1 fruit fly cellular context compared by ENCODE assay signal in the genomic region with DNA sequence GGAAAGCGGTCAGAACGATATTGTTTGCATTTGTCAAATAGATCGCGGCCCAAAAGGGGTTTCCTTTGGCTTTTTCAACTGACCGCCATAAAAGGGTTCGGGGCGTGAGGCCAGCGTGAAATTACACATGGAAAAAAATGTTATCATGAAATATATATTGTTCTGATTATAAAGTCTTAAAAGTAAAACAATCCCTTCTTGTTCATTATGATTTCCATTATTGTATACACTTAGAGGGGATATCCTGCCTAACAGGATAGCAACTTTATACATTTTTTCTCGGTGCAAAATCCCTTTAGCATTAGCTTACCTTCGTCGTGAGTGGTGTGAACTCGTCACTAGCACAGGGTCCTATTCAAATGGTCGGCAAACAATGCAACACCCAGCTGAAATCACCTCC.
A peak's percentile ranks its signal among the peaks of the same experiment; 100 is the strongest.
TF ChIP-seq lines count a peak whose summit lies in the region.

No protein-coding gene starts in this region.

TF ChIP-seq in whole organism, embryonic, 481 proteins besides CTCF, POLR2A, EP300 and RAD21 (continued from another document):
- TF ChIP-seq grn (GFP tag; optimal IDR thresholded peaks at IDR 0.05; lab: Kevin White, UChicago) (no peak), Usf (GFP tag; optimal IDR thresholded peaks at IDR 0.05; lab: Kevin White, UChicago) (no peak), sens (GFP tag; lab: Kevin White, UChicago) (peak; percentile 66), tll (GFP tag; optimal IDR thresholded peaks at IDR 0.05; lab: Kevin White, UChicago) (no peak), da (GFP tag; optimal IDR thresholded peaks at IDR 0.05; lab: Kevin White, UChicago) (no peak), br (optimal IDR thresholded peaks at IDR 0.05; lab: Kevin White, UChicago) (no peak), Optix (GFP tag; IDR thresholded peaks at IDR 0.05; lab: Robert Waterston, UW) (no peak), CG6791 (GFP tag; IDR thresholded peaks at IDR 0.05; lab: Robert Waterston, UW; ENCODE audit: partially characterized antibody) (no peak), CG2678 (tag; optimal IDR thresholded peaks at IDR 0.05; lab: Kevin White, UChicago) (no peak), gce (GFP tag; IDR thresholded peaks at IDR 0.05; lab: Robert Waterston, UW) (no peak), CG6689 (GFP tag; IDR thresholded peaks at IDR 0.05; lab: Robert Waterston, UW) (no peak), fru (optimal IDR thresholded peaks at IDR 0.05; lab: Kevin White, UChicago) (no peak), CG7357 (GFP tag; IDR thresholded peaks at IDR 0.05; lab: Robert Waterston, UW) (no peak), CG1832 (GFP tag; optimal IDR thresholded peaks at IDR 0.05; lab: Kevin White, UChicago) (no peak), Scr (GFP tag; IDR thresholded peaks at IDR 0.05; lab: Robert Waterston, UW; ENCODE audit: partially characterized antibody) (no peak), CG9727 (GFP tag; optimal IDR thresholded peaks at IDR 0.05; lab: Kevin White, UChicago) (peak; percentile 15), HmgD (GFP tag; optimal IDR thresholded peaks at IDR 0.05; lab: Kevin White, UChicago) (no peak), ems (GFP tag; optimal IDR thresholded peaks at IDR 0.05; lab: Kevin White, UChicago) (no peak), CG34224 (GFP tag; IDR thresholded peaks at IDR 0.05; lab: Robert Waterston, UW; ENCODE audit: partially characterized antibody) (no peak), NC2α (GFP tag; optimal IDR thresholded peaks at IDR 0.05; lab: Kevin White, UChicago) (no peak), Hr39 (optimal IDR thresholded peaks at IDR 0.05; lab: Kevin White, UChicago) (no peak), CG16815 (GFP tag; optimal IDR thresholded peaks at IDR 0.05; lab: Kevin White, UChicago) (peak; percentile 14), HHEX (GFP tag; optimal IDR thresholded peaks at IDR 0.05; lab: Kevin White, UChicago) (no peak), CG10431 (GFP tag; optimal IDR thresholded peaks at IDR 0.05; lab: Kevin White, UChicago) (no peak), CG3281 (GFP tag; optimal IDR thresholded peaks at IDR 0.05; lab: Kevin White, UChicago) (no peak), TFAM (GFP tag; optimal IDR thresholded peaks at IDR 0.05; lab: Kevin White, UChicago) (no peak), CG8478 (optimal IDR thresholded peaks at IDR 0.05; lab: Kevin White, UChicago) (no peak), CG17361 (GFP tag; IDR thresholded peaks at IDR 0.05; lab: Robert Waterston, UW) (0 out of 3 replicates have a peak, but pooled peaks have one; percentile 10), CG6813 (GFP tag; optimal IDR thresholded peaks at IDR 0.05; lab: Kevin White, UChicago) (no peak), mirr (GFP tag; optimal IDR thresholded peaks at IDR 0.05; lab: Kevin White, UChicago) (no peak), NC2β (GFP tag; optimal IDR thresholded peaks at IDR 0.05; lab: Kevin White, UChicago) (no peak), dmrt11E (tag; optimal IDR thresholded peaks at IDR 0.05; lab: Kevin White, UChicago) (peak; percentile 73), Rfx (GFP tag; IDR thresholded peaks at IDR 0.05; lab: Robert Waterston, UW) (no peak), CG13296 (GFP tag; optimal IDR thresholded peaks at IDR 0.05; lab: Kevin White, UChicago) (no peak), crc (GFP tag; optimal IDR thresholded peaks at IDR 0.05; lab: Kevin White, UChicago) (no peak), sc (optimal IDR thresholded peaks at IDR 0.05; lab: Kevin White, UChicago) (no peak), sc (GFP tag; optimal IDR thresholded peaks at IDR 0.05; lab: Kevin White, UChicago) (no peak), CG18599 (GFP tag; optimal IDR thresholded peaks at IDR 0.05; lab: Kevin White, UChicago) (no peak), Neu2 (GFP tag; optimal IDR thresholded peaks at IDR 0.05; lab: Kevin White, UChicago; ENCODE audit: borderline replicate concordance) (no peak), CG10209 (GFP tag; optimal IDR thresholded peaks at IDR 0.05; lab: Kevin White, UChicago) (no peak), Ptx1 (GFP tag; IDR thresholded peaks at IDR 0.05; lab: Robert Waterston, UW) (no peak), Lpt (GFP tag; optimal IDR thresholded peaks at IDR 0.05; lab: Kevin White, UChicago) (no peak), amos (GFP tag; IDR thresholded peaks at IDR 0.05; lab: Robert Waterston, UW; ENCODE audit: partially characterized antibody) (no peak), zfh2 (GFP tag; optimal IDR thresholded peaks at IDR 0.05; lab: Kevin White, UChicago) (no peak), Dref (GFP tag; IDR thresholded peaks at IDR 0.05; lab: Robert Waterston, UW) (no peak), CG18476 (GFP tag; optimal IDR thresholded peaks at IDR 0.05; lab: Kevin White, UChicago) (no peak), Jarid2 (GFP tag; optimal IDR thresholded peaks at IDR 0.05; lab: Kevin White, UChicago) (no peak), CG13894 (tag; optimal IDR thresholded peaks at IDR 0.05; lab: Kevin White, UChicago) (no peak), Xrp1 (GFP tag; IDR thresholded peaks at IDR 0.05; lab: Robert Waterston, UW) (peak; percentile 41; the same call in 1 of the 2 replicates), CG4730 (GFP tag; IDR thresholded peaks at IDR 0.05; lab: Robert Waterston, UW) (no peak), CG42726 (GFP tag; IDR thresholded peaks at IDR 0.05; lab: Robert Waterston, UW; ENCODE audit: partially characterized antibody) (no peak), nmo (GFP tag; optimal IDR thresholded peaks at IDR 0.05; lab: Kevin White, UChicago) (no peak), ara (GFP tag; IDR thresholded peaks at IDR 0.05; lab: Robert Waterston, UW) (no peak), Ada2b (GFP tag; IDR thresholded peaks at IDR 0.05; lab: Robert Waterston, UW) (no peak), Fer2 (tag; optimal IDR thresholded peaks at IDR 0.05; lab: Kevin White, UChicago) (no peak), odd (GFP tag; optimal IDR thresholded peaks at IDR 0.05; lab: Kevin White, UChicago) (no peak), CG34422 (GFP tag; IDR thresholded peaks at IDR 0.05; lab: Robert Waterston, UW) (no peak), trem (tag; optimal IDR thresholded peaks at IDR 0.05; lab: Kevin White, UChicago) (no peak), vvl (GFP tag; IDR thresholded peaks at IDR 0.05; lab: Robert Waterston, UW) (no peak), CG33557 (GFP tag; optimal IDR thresholded peaks at IDR 0.05; lab: Kevin White, UChicago) (no peak), Vsx1 (GFP tag; optimal IDR thresholded peaks at IDR 0.05; lab: Kevin White, UChicago) (no peak), CG32772 (GFP tag; IDR thresholded peaks at IDR 0.05; lab: Robert Waterston, UW) (no peak), CG18262 (tag; optimal IDR thresholded peaks at IDR 0.05; lab: Kevin White, UChicago) (peak; percentile 34), cato (GFP tag; optimal IDR thresholded peaks at IDR 0.05; lab: Kevin White, UChicago; ENCODE audit: borderline replicate concordance) (no peak), phol (tag; optimal IDR thresholded peaks at IDR 0.05; lab: Kevin White, UChicago) (no peak), CG7556 (GFP tag; optimal IDR thresholded peaks at IDR 0.05; lab: Kevin White, UChicago) (no peak), CG8290 (GFP tag; optimal IDR thresholded peaks at IDR 0.05; lab: Kevin White, UChicago) (no peak), CG8290 (tag; optimal IDR thresholded peaks at IDR 0.05; lab: Kevin White, UChicago) (no peak), CG9932 (GFP tag; IDR thresholded peaks at IDR 0.05; lab: Robert Waterston, UW) (no peak), CG1603 (tag; optimal IDR thresholded peaks at IDR 0.05; lab: Kevin White, UChicago) (peak; percentile 19), Camta (GFP tag; optimal IDR thresholded peaks at IDR 0.05; lab: Kevin White, UChicago) (no peak), CG17829 (tag; optimal IDR thresholded peaks at IDR 0.05; lab: Kevin White, UChicago) (peak; percentile 30), lmd (GFP tag; IDR thresholded peaks at IDR 0.05; lab: Robert Waterston, UW) (no peak), CG3995 (GFP tag; optimal IDR thresholded peaks at IDR 0.05; lab: Kevin White, UChicago) (no peak), Hsf (GFP tag; optimal IDR thresholded peaks at IDR 0.05; lab: Kevin White, UChicago) (no peak), Blimp-1 (GFP tag; optimal IDR thresholded peaks at IDR 0.05; lab: Kevin White, UChicago) (no peak), CG7271 (tag; optimal IDR thresholded peaks at IDR 0.05; lab: Kevin White, UChicago) (no peak), jigr1 (GFP tag; IDR thresholded peaks at IDR 0.05; lab: Robert Waterston, UW) (no peak), grau (tag; optimal IDR thresholded peaks at IDR 0.05; lab: Kevin White, UChicago) (no peak), ssp (GFP tag; IDR thresholded peaks at IDR 0.05; lab: Robert Waterston, UW) (no peak), Sox102F (GFP tag; optimal IDR thresholded peaks at IDR 0.05; lab: Kevin White, UChicago) (no peak), MESR4 (GFP tag; optimal IDR thresholded peaks at IDR 0.05; lab: Kevin White, UChicago) (no peak), ATbp (GFP tag; optimal IDR thresholded peaks at IDR 0.05; lab: Kevin White, UChicago) (no peak), Spps (tag; optimal IDR thresholded peaks at IDR 0.05; lab: Kevin White, UChicago) (no peak), az2 (GFP tag; optimal IDR thresholded peaks at IDR 0.05; lab: Kevin White, UChicago) (no peak), CG10979 (tag; optimal IDR thresholded peaks at IDR 0.05; lab: Kevin White, UChicago) (peak; percentile 31), Opbp (GFP tag; IDR thresholded peaks at IDR 0.05; lab: Robert Waterston, UW; ENCODE audit: partially characterized antibody) (no peak), bab2 (GFP tag; optimal IDR thresholded peaks at IDR 0.05; lab: Kevin White, UChicago) (no peak), CG6272 (GFP tag; IDR thresholded peaks at IDR 0.05; lab: Robert Waterston, UW) (no peak), prd (optimal IDR thresholded peaks at IDR 0.05; lab: Kevin White, UChicago) (no peak), prd (GFP tag; IDR thresholded peaks at IDR 0.05; lab: Robert Waterston, UW) (no peak; the same call in 2 of the 3 replicates), chinmo (GFP tag; IDR thresholded peaks at IDR 0.05; lab: Robert Waterston, UW; ENCODE audit: partially characterized antibody) (no peak), CG6854 (GFP tag; optimal IDR thresholded peaks at IDR 0.05; lab: Kevin White, UChicago) (no peak), insv (GFP tag; optimal IDR thresholded peaks at IDR 0.05; lab: Kevin White, UChicago) (no peak), CG3407 (GFP tag; optimal IDR thresholded peaks at IDR 0.05; lab: Kevin White, UChicago) (no peak), fu2 (GFP tag; optimal IDR thresholded peaks at IDR 0.05; lab: Kevin White, UChicago) (no peak), yki (optimal IDR thresholded peaks at IDR 0.05; lab: Kevin White, UChicago) (no peak), cad (GFP tag; optimal IDR thresholded peaks at IDR 0.05; lab: Kevin White, UChicago) (no peak), HLH4C (GFP tag; IDR thresholded peaks at IDR 0.05; lab: Robert Waterston, UW; ENCODE audit: partially characterized antibody) (no peak), Meics (GFP tag; optimal IDR thresholded peaks at IDR 0.05; lab: Kevin White, UChicago) (no peak), CG17385 (GFP tag; optimal IDR thresholded peaks at IDR 0.05; lab: Kevin White, UChicago) (no peak), CG5953 (GFP tag; IDR thresholded peaks at IDR 0.05; lab: Robert Waterston, UW) (no peak), CG17612 (GFP tag; IDR thresholded peaks at IDR 0.05; lab: Robert Waterston, UW) (no peak), GATAe (GFP tag; conservative IDR thresholded peaks at IDR 0.05; lab: Robert Waterston, UW) (no peak), Mes4 (GFP tag; optimal IDR thresholded peaks at IDR 0.05; lab: Kevin White, UChicago) (no peak), CG4404 (GFP tag; IDR thresholded peaks at IDR 0.05; lab: Robert Waterston, UW) (no peak), CG10959 (GFP tag; IDR thresholded peaks at IDR 0.05; lab: Robert Waterston, UW) (no peak), CG3838 (GFP tag; optimal IDR thresholded peaks at IDR 0.05; lab: Kevin White, UChicago) (no peak), CG31388 (GFP tag; optimal IDR thresholded peaks at IDR 0.05; lab: Kevin White, UChicago) (no peak), Bteb2 (GFP tag; optimal IDR thresholded peaks at IDR 0.05; lab: Kevin White, UChicago) (no peak), CG12942 (GFP tag; optimal IDR thresholded peaks at IDR 0.05; lab: Kevin White, UChicago) (no peak), sd (tag; optimal IDR thresholded peaks at IDR 0.05; lab: Kevin White, UChicago) (no peak), CG10147 (GFP tag; optimal IDR thresholded peaks at IDR 0.05; lab: Kevin White, UChicago) (no peak), CG17802 (tag; optimal IDR thresholded peaks at IDR 0.05; lab: Kevin White, UChicago) (no peak), CG2712 (tag; optimal IDR thresholded peaks at IDR 0.05; lab: Kevin White, UChicago) (peak; percentile 30), zen (tag; optimal IDR thresholded peaks at IDR 0.05; lab: Kevin White, UChicago) (peak; percentile 1), lola (GFP tag; optimal IDR thresholded peaks at IDR 0.05; lab: Kevin White, UChicago) (peak in 1 of 3 experiments; percentile 38), CG18011 (GFP tag; optimal IDR thresholded peaks at IDR 0.05; lab: Kevin White, UChicago) (no peak), Myb (GFP tag; optimal IDR thresholded peaks at IDR 0.05; lab: Kevin White, UChicago) (no peak)
